Worm (Caenorhabditis elegans): Measurements from ENCODE around the gene dhs-22.

dhs-22 gene

ce11 chrV:14432259-14432658, 11.0 kb upstream of the dhs-22 start, which contains the start of gene egl-1:
Gene egl-1, minus strand, starts transcription at chrV:14432359.
- TF ChIP-seq aptf-3 (GFP tag; IDR thresholded peaks at IDR 0.05) (0 out of 2 replicates have a peak, but pooled peaks have one; percentile 35), F10E7.11 (tag; optimal IDR thresholded peaks at IDR 0.05) (no peak)

ce11 chrV:14428865-14429264, 7.6 kb upstream of the dhs-22 start, which contains the start of gene F23B12.1:
Gene F23B12.1, plus strand, starts transcription at chrV:14429165.
- TF ChIP-seq nfya-2 (GFP tag; IDR thresholded peaks at IDR 0.05) (no peak), nfya-1 (tag; optimal IDR thresholded peaks at IDR 0.05; ENCODE audit: borderline replicate concordance, insufficient read depth) (no peak), xnd-1 (tag; optimal IDR thresholded peaks at IDR 0.05) (no peak)

- TF ChIP-seq pbrm-1 (GFP tag; IDR thresholded peaks at IDR 0.05) (no peak), chd-7 (tag; optimal IDR thresholded peaks at IDR 0.05) (no peak), snpc-1.1 (tag; optimal IDR thresholded peaks at IDR 0.05; ENCODE audit: insufficient read depth) (no peak), F57A8.1 (GFP tag; optimal IDR thresholded peaks at IDR 0.05) (no peak)
Observed at ce11 chrV:14427069-14427825, 6.0 kb upstream of the dhs-22 start.

ce11 chrV:14426013-14426412, 4.8 kb upstream of the dhs-22 start:
- TF ChIP-seq lsy-27 (tag; optimal IDR thresholded peaks at IDR 0.05; ENCODE audit: borderline replicate concordance, insufficient read depth) (no peak), ztf-25 (GFP tag; IDR thresholded peaks at IDR 0.05) (no peak), dox-1 (GFP tag; IDR thresholded peaks at IDR 0.05) (no peak), ama-1 (optimal IDR thresholded peaks at IDR 0.05) (no peak), ama-1 (GFP tag; optimal IDR thresholded peaks at IDR 0.05) (no peak), ceh-58 (GFP tag; IDR thresholded peaks at IDR 0.05) (no peak), hsf-1 (GFP tag; IDR thresholded peaks at IDR 0.05) (no peak), F57A8.1 (GFP tag; optimal IDR thresholded peaks at IDR 0.05) (no peak), rec-8 (tag; optimal IDR thresholded peaks at IDR 0.05) (no peak), F22D6.2 (tag; optimal IDR thresholded peaks at IDR 0.05) (no peak)

- no peak for TF ChIP-seq nhr-120 (GFP tag; IDR thresholded peaks at IDR 0.05)
- TF ChIP-seq attf-5 (GFP tag; optimal IDR thresholded peaks at IDR 0.05) = no peak
- TF ChIP-seq rpc-1 (optimal IDR thresholded peaks at IDR 0.05) = peak; percentile 11
- no peak for TF ChIP-seq rpc-1 (tag; optimal IDR thresholded peaks at IDR 0.05)
- no peak for TF ChIP-seq attf-3 (GFP tag; conservative IDR thresholded peaks at IDR 0.05)
- TF ChIP-seq snpc-3.4 (tag; optimal IDR thresholded peaks at IDR 0.05) = peak; percentile 14
- TF ChIP-seq nfyb-1 (GFP tag; IDR thresholded peaks at IDR 0.05) = no peak
- TF ChIP-seq dpl-1 (GFP tag; optimal IDR thresholded peaks at IDR 0.05) = no peak
- TF ChIP-seq ccch-3 (GFP tag; optimal IDR thresholded peaks at IDR 0.05) = no peak
- TF ChIP-seq bed-2 (GFP tag; IDR thresholded peaks at IDR 0.05) = no peak
- TF ChIP-seq sptf-2 (GFP tag; optimal IDR thresholded peaks at IDR 0.05) = no peak
- TF ChIP-seq ceh-100 (GFP tag; IDR thresholded peaks at IDR 0.05) = peak; percentile 78
- TF ChIP-seq snpc-4 (GFP tag; optimal IDR thresholded peaks at IDR 0.05) = no peak
- no peak for TF ChIP-seq snpc-4 (tag; optimal IDR thresholded peaks at IDR 0.05)
- no peak for TF ChIP-seq ets-4 (GFP tag; optimal IDR thresholded peaks at IDR 0.05)
- 0 out of 2 replicates have a peak, but pooled peaks have one; percentile 20 for TF ChIP-seq mcd-1 (GFP tag; IDR thresholded peaks at IDR 0.05)
- no peak for TF ChIP-seq athp-1 (tag; optimal IDR thresholded peaks at IDR 0.05)
- TF ChIP-seq madf-6 (GFP tag; IDR thresholded peaks at IDR 0.05) = peak; percentile 31; the same call in 1 of the 2 replicates
- no peak for TF ChIP-seq cebp-2 (GFP tag; IDR thresholded peaks at IDR 0.05)
- no peak for TF ChIP-seq ztf-3 (GFP tag; optimal IDR thresholded peaks at IDR 0.05)
- no peak for TF ChIP-seq F52B5.7 (tag; optimal IDR thresholded peaks at IDR 0.05)
- TF ChIP-seq mxl-1 (tag; optimal IDR thresholded peaks at IDR 0.05) = no peak
- no peak for TF ChIP-seq let-607 (tag; optimal IDR thresholded peaks at IDR 0.05)
Observed at ce11 chrV:14424958-14425492, 3.8 kb upstream of the dhs-22 start, which contains the start of gene rrsr-1. Gene rrsr-1, minus strand, starts transcription at chrV:14425008.
